Worm (Caenorhabditis elegans) whole organism, L4 larva: Measurements from ENCODE around the gene txbp-3.
"Not testable (repeated sequence)": the region's sequence is repeated elsewhere in the genome, so short reads cannot be mapped to it uniquely, and the experiment has no call there.

Experiments
- F10B5.3 ChIP-seq: sonication (generic microtip); optimal IDR thresholded peaks from 2 replicates; lab custom pipeline; 2016; ENCODE audit warnings: mild to moderate bottlenecking, missing genetic modification characterization, missing compliant biosample characterization
- F26F4.8 ChIP-seq: fragments of 200-800 bp; sonication (Bioruptor generic); conservative IDR thresholded peaks from 2 replicates; pipeline ENCODE4 v1.3.6; 2022; ENCODE audit warnings: missing genetic modification characterization, missing compliant biosample characterization
- F37D6.2 ChIP-seq: sonication (generic microtip); optimal IDR thresholded peaks from 2 replicates; lab custom pipeline; 2016; ENCODE audit warnings: mild to moderate bottlenecking, missing genetic modification characterization, missing compliant biosample characterization
- Y48G9A.11 ChIP-seq: fragments of 200-800 bp; sonication (Bioruptor generic); IDR thresholded peaks from 2 replicates; pipeline ENCODE4 v1.3.6; 2022; ENCODE audit warnings: missing genetic modification reagents, missing genetic modification characterization, missing compliant biosample characterization
- Y5F2A.4 ChIP-seq: fragments of 200-800 bp; sonication (Bioruptor generic); optimal IDR thresholded peaks from 2 replicates; lab custom pipeline; 2018; ENCODE audit warnings: mild to moderate bottlenecking, missing genetic modification characterization, missing compliant biosample characterization
- ZK337.2 ChIP-seq: fragments of 200-800 bp; sonication (Bioruptor generic); IDR thresholded peaks from 2 replicates; pipeline ENCODE4 v1.3.6; 2022; ENCODE audit warnings: missing genetic modification reagents, missing genetic modification characterization, missing compliant biosample characterization
- ceh-20 ChIP-seq: fragments of 200-800 bp; sonication (Bioruptor generic); IDR thresholded peaks from 2 replicates; pipeline ENCODE4 v1.3.6; 2022; ENCODE audit warnings: missing genetic modification reagents, missing genetic modification characterization, missing compliant biosample characterization
- ceh-44 ChIP-seq: fragments of 200-800 bp; sonication (Bioruptor generic); IDR thresholded peaks from 2 replicates; pipeline ENCODE4 v1.3.6; 2022; ENCODE audit warnings: missing genetic modification reagents, missing genetic modification characterization, missing compliant biosample characterization
- ctbp-1 ChIP-seq: fragments of 200-800 bp; sonication (Bioruptor generic); IDR thresholded peaks from 2 replicates; pipeline ENCODE4 v1.3.6; 2022; ENCODE audit warnings: missing genetic modification reagents, missing genetic modification characterization, missing compliant biosample characterization
- daf-16 ChIP-seq, 3 experiments: sonication (generic microtip); optimal IDR thresholded peaks; 2 replicates each; lab custom pipeline; 2016 to 2017; ENCODE audit warnings: missing genetic modification characterization in 3 of 3, missing genetic modification reagents in 3 of 3, mild to moderate bottlenecking in 2 of 3, missing compliant biosample characterization in 2 of 3, missing biosample characterization in 1 of 3, moderate library complexity in 1 of 3
- dmd-6 ChIP-seq: fragments of 200-800 bp; sonication (Bioruptor generic); IDR thresholded peaks from 2 replicates; pipeline ENCODE4 v1.3.6; 2022; ENCODE audit warnings: missing genetic modification reagents, missing genetic modification characterization, missing compliant biosample characterization
- dmd-8 ChIP-seq: fragments of 200-800 bp; sonication (Bioruptor generic); IDR thresholded peaks from 2 replicates; pipeline ENCODE4 v1.3.6; 2022; ENCODE audit warnings: missing genetic modification characterization, missing compliant biosample characterization
- duxl-1 ChIP-seq: sonication (generic microtip); optimal IDR thresholded peaks from 2 replicates; lab custom pipeline; 2016; ENCODE audit warnings: mild to moderate bottlenecking, missing genetic modification characterization, moderate library complexity, missing compliant biosample characterization; ENCODE audit not compliant: poor library complexity
- egl-43 ChIP-seq: fragments of 200-800 bp; sonication (Bioruptor generic); IDR thresholded peaks from 2 replicates; pipeline ENCODE4 v1.3.6; 2022; ENCODE audit warnings: missing genetic modification reagents, missing genetic modification characterization, missing compliant biosample characterization
- gei-8 ChIP-seq: fragments of 200-800 bp; sonication (Bioruptor generic); optimal IDR thresholded peaks from 2 replicates; lab custom pipeline; 2018; ENCODE audit warnings: mild to moderate bottlenecking, missing genetic modification characterization, missing compliant biosample characterization
- hif-1 ChIP-seq, 2 experiments: sonication (generic microtip); optimal IDR thresholded peaks; 2 replicates each; lab custom pipeline; 2016 to 2017; ENCODE audit warnings: missing compliant biosample characterization in 2 of 2, missing genetic modification characterization in 2 of 2, missing genetic modification reagents in 2 of 2, missing genotype in 2 of 2, mild to moderate bottlenecking in 1 of 2
- hlh-11 ChIP-seq: fragments of 200-800 bp; sonication (Bioruptor generic); optimal IDR thresholded peaks from 2 replicates; lab custom pipeline; 2018; ENCODE audit warnings: mild to moderate bottlenecking, missing genetic modification characterization, missing compliant biosample characterization
- hlh-30 ChIP-seq: sonication (generic microtip); optimal IDR thresholded peaks from 2 replicates; lab custom pipeline; 2017; ENCODE audit warnings: antibody characterized with exemption, mild to moderate bottlenecking, missing genetic modification characterization, missing compliant biosample characterization; ENCODE audit not compliant: insufficient read depth
- hmg-1.1 ChIP-seq: fragments of 200-800 bp; sonication (Bioruptor generic); IDR thresholded peaks from 2 replicates; pipeline ENCODE4 v1.3.6; 2022; ENCODE audit warnings: missing genetic modification reagents, missing genetic modification characterization, missing compliant biosample characterization
- jun-1 ChIP-seq: fragments of 150-350 bp; optimal IDR thresholded peaks from 2 replicates; lab custom pipeline; 2014; ENCODE audit warnings: missing biosample characterization, missing genetic modification reagents, missing genetic modification characterization
- lim-7 ChIP-seq: fragments of 200-800 bp; sonication (Bioruptor generic); IDR thresholded peaks from 2 replicates; pipeline ENCODE4 v1.3.6; 2022; ENCODE audit warnings: missing genetic modification characterization, missing compliant biosample characterization
- lin-13 ChIP-seq: fragments of 150-350 bp; optimal IDR thresholded peaks from 2 replicates; lab custom pipeline; 2014; ENCODE audit warnings: missing biosample characterization, missing genetic modification reagents, missing genetic modification characterization
- lin-29 ChIP-seq: fragments of 200-800 bp; sonication (Bioruptor generic); IDR thresholded peaks from 2 replicates; pipeline ENCODE4 v1.3.6; 2022; ENCODE audit warnings: missing genetic modification reagents, missing genetic modification characterization, missing compliant biosample characterization
- madf-5 ChIP-seq, 2 experiments: fragments of 200-800 bp; sonication (Bioruptor generic); IDR thresholded peaks; 2 replicates each; pipeline ENCODE4 v1.3.6; 2022; ENCODE audit warnings: missing compliant biosample characterization in 2 of 2, missing genetic modification characterization in 2 of 2
- madf-9 ChIP-seq: fragments of 200-800 bp; sonication (Bioruptor generic); conservative IDR thresholded peaks from 2 replicates; pipeline ENCODE4 v1.3.6; 2022; ENCODE audit warnings: missing genetic modification reagents, missing genetic modification characterization, missing compliant biosample characterization
- mdl-1 ChIP-seq, 2 experiments: fragments of 150-350 bp in 1 of 2; sonication (generic microtip) in 1 of 2; optimal IDR thresholded peaks; 2 replicates each; lab custom pipeline; 2014 to 2017; ENCODE audit warnings: missing biosample characterization in 2 of 2, missing genetic modification characterization in 2 of 2
- mdt-29 ChIP-seq: fragments of 200-800 bp; sonication (Bioruptor generic); IDR thresholded peaks from 2 replicates; pipeline ENCODE4 v1.3.6; 2022; ENCODE audit warnings: missing genetic modification reagents, missing genetic modification characterization, missing compliant biosample characterization
- mep-1 ChIP-seq: fragments of 150-350 bp; sonication (generic microtip); optimal IDR thresholded peaks from 3 replicates; lab custom pipeline; 2014; ENCODE audit warnings: missing biosample characterization, missing genetic modification characterization
- mes-2 ChIP-seq: sonication (generic microtip); optimal IDR thresholded peaks from 2 replicates; lab custom pipeline; 2016; ENCODE audit warnings: missing genotype, mild to moderate bottlenecking, missing genetic modification characterization, missing compliant biosample characterization; ENCODE audit not compliant: poor library complexity, severe bottlenecking
- mxl-2 ChIP-seq: fragments of 200-800 bp; sonication (Bioruptor generic); conservative IDR thresholded peaks from 2 replicates; pipeline ENCODE4 v1.3.6; 2022; ENCODE audit warnings: missing genetic modification reagents, missing genetic modification characterization, missing compliant biosample characterization
- mxl-3 ChIP-seq: fragments of 200-800 bp; sonication (Bioruptor generic); optimal IDR thresholded peaks from 2 replicates; lab custom pipeline; 2018; ENCODE audit warnings: mild to moderate bottlenecking, missing genetic modification characterization, missing compliant biosample characterization
- nhr-28 ChIP-seq: fragments of 150-350 bp; optimal IDR thresholded peaks from 2 replicates; lab custom pipeline; 2014; ENCODE audit warnings: missing biosample characterization, missing genetic modification characterization
- nhr-42 ChIP-seq: fragments of 200-800 bp; sonication (Bioruptor generic); IDR thresholded peaks from 2 replicates; pipeline ENCODE4 v1.3.6; 2022; ENCODE audit warnings: missing genetic modification characterization, missing compliant biosample characterization
- nhr-48 ChIP-seq: sonication (generic microtip); optimal IDR thresholded peaks from 2 replicates; lab custom pipeline; 2016; ENCODE audit warnings: mild to moderate bottlenecking, missing genetic modification characterization, missing compliant biosample characterization
- nhr-6 ChIP-seq: fragments of 150-350 bp; optimal IDR thresholded peaks from 2 replicates; lab custom pipeline; 2014; ENCODE audit warnings: missing biosample characterization, missing genetic modification characterization
- nhr-77 ChIP-seq: fragments of 150-350 bp; optimal IDR thresholded peaks from 2 replicates; lab custom pipeline; 2014; ENCODE audit warnings: missing biosample characterization, missing genetic modification characterization
- pha-4 ChIP-seq, 2 experiments: fragments of 150-350 bp in 1 of 2; fragments of 200-800 bp in 1 of 2; sonication (Bioruptor generic) in 1 of 2; IDR thresholded peaks in 1 of 2; optimal IDR thresholded peaks in 1 of 2; 2 replicates each; pipeline versions ENCODE4 v1.3.6 to Lab custom; 2014 to 2022; ENCODE audit warnings: missing genetic modification characterization in 2 of 2, missing genetic modification reagents in 2 of 2, missing biosample characterization in 1 of 2, missing compliant biosample characterization in 1 of 2
- php-3 ChIP-seq: fragments of 200-800 bp; sonication (Bioruptor generic); IDR thresholded peaks from 2 replicates; pipeline ENCODE4 v1.3.6; 2022; ENCODE audit warnings: missing genetic modification reagents, missing genetic modification characterization, missing compliant biosample characterization
- saeg-2 ChIP-seq: fragments of 200-800 bp; sonication (Bioruptor generic); IDR thresholded peaks from 2 replicates; pipeline ENCODE4 v1.3.6; 2022; ENCODE audit warnings: missing genetic modification reagents, missing genetic modification characterization, missing compliant biosample characterization
- sdz-12 ChIP-seq: fragments of 200-800 bp; sonication (Bioruptor generic); optimal IDR thresholded peaks from 2 replicates; lab custom pipeline; 2018; ENCODE audit warnings: mild to moderate bottlenecking, missing genetic modification characterization, missing compliant biosample characterization
- spr-1 ChIP-seq: sonication (generic microtip); optimal IDR thresholded peaks from 2 replicates; lab custom pipeline; 2016; ENCODE audit warnings: mild to moderate bottlenecking, missing genetic modification characterization, missing compliant biosample characterization
- tag-97 ChIP-seq: fragments of 200-800 bp; sonication (Bioruptor generic); IDR thresholded peaks from 2 replicates; pipeline ENCODE4 v1.3.6; 2022; ENCODE audit warnings: missing genetic modification characterization, missing compliant biosample characterization
- unc-130 ChIP-seq: sonication (generic microtip); optimal IDR thresholded peaks from 2 replicates; lab custom pipeline; 2016; ENCODE audit warnings: missing genetic modification reagents, missing genetic modification characterization, missing compliant biosample characterization
- unc-62 ChIP-seq, 3 experiments: fragments of 150-350 bp in 1 of 3; sonication (generic microtip); optimal IDR thresholded peaks in 2 of 3; peaks in 1 of 3; 1 replicate in 1 of 3; 2 replicates in 2 of 3; lab custom pipeline; 2014 to 2017; ENCODE audit warnings: missing biosample characterization in 3 of 3, missing genetic modification characterization in 3 of 3, missing genetic modification reagents in 3 of 3, missing genotype in 1 of 3
- zfp-3 ChIP-seq: fragments of 200-800 bp; sonication (Bioruptor generic); conservative IDR thresholded peaks from 2 replicates; pipeline ENCODE4 v1.3.6; 2022; ENCODE audit warnings: missing genetic modification reagents, missing genetic modification characterization, missing compliant biosample characterization
- zip-11 ChIP-seq: fragments of 200-800 bp; sonication (Bioruptor generic); IDR thresholded peaks from 2 replicates; pipeline ENCODE4 v1.3.6; 2022; ENCODE audit warnings: missing genetic modification characterization, missing compliant biosample characterization

Gene txbp-3

ce11 chrIII:5031375-5031836 is 15.9 kb downstream of the txbp-3 start:
- TF ChIP-seq ceh-20 (GFP tag; lab: Robert Waterston, UW) (peak; percentile 86), Y5F2A.4 (GFP tag; lab: Kevin White, UChicago) (peak; percentile 70), daf-16 (GFP tag; optimal IDR thresholded peaks at IDR 0.05; lab: Kevin White, UChicago) (peak; percentile 71 to 85), daf-16 (tag; optimal IDR thresholded peaks at IDR 0.05; lab: Kevin White, UChicago) (peak; percentile 25), duxl-1 (peak; percentile 47), unc-62 (GFP tag; optimal IDR thresholded peaks at IDR 0.05 in 1 of 2; lab: Kevin White, UChicago) (peak in 1 of 2 experiments; percentile 76), lin-29 (GFP tag; lab: Robert Waterston, UW) (peak; percentile 66), dmd-6 (GFP tag; lab: Robert Waterston, UW) (peak; percentile 88), ctbp-1 (GFP tag; lab: Robert Waterston, UW) (peak; percentile 90), lim-7 (GFP tag; lab: Robert Waterston, UW) (peak; percentile 78), lin-13 (GFP tag; lab: Kevin White, UChicago) (peak; percentile 63), saeg-2 (GFP tag; lab: Robert Waterston, UW) (peak; percentile 63; the same call in 1 of the 2 replicates), jun-1 (tag; lab: Kevin White, UChicago) (peak; percentile 47), hlh-30 (tag; lab: Kevin White, UChicago) (peak; percentile 65), php-3 (GFP tag; lab: Robert Waterston, UW) (peak; percentile 69), F37D6.2 (tag; lab: Kevin White, UChicago) (peak; percentile 84), madf-5 (GFP tag; IDR thresholded peaks at IDR 0.05; lab: Robert Waterston, UW) (peak; percentile 61 to 78; a peak in 2 of 4 replicates), mxl-2 (GFP tag; lab: Robert Waterston, UW) (peak; percentile 70), mep-1 (tag; lab: Kevin White, UChicago) (peak; percentile 85), madf-9 (peak; percentile 77), F26F4.8 (GFP tag; lab: Robert Waterston, UW) (0 out of 2 replicates have a peak, but pooled peaks have one; percentile 47), hif-1 (tag; optimal IDR thresholded peaks at IDR 0.05; lab: Kevin White, UChicago) (peak; percentile 32 to 48), sdz-12 (GFP tag; lab: Kevin White, UChicago) (peak; percentile 86), nhr-77 (tag; lab: Kevin White, UChicago) (peak; percentile 8), zfp-3 (GFP tag; lab: Robert Waterston, UW) (0 out of 2 replicates have a peak, but pooled peaks have one; percentile 54), ceh-44 (GFP tag; lab: Robert Waterston, UW) (peak; percentile 68; the same call in 1 of the 2 replicates), zip-11 (0 out of 2 replicates have a peak, but pooled peaks have one; percentile 60), egl-43 (GFP tag; lab: Robert Waterston, UW) (peak; percentile 97), nhr-48 (tag; lab: Kevin White, UChicago) (peak; percentile 63), spr-1 (tag; lab: Kevin White, UChicago) (peak; percentile 81), hlh-11 (tag; lab: Kevin White, UChicago) (peak; percentile 76), F10B5.3 (tag; lab: Kevin White, UChicago) (peak; percentile 70), hmg-1.1 (GFP tag; lab: Robert Waterston, UW) (peak; percentile 97), Y48G9A.11 (peak; percentile 68; the same call in 1 of the 2 replicates), nhr-42 (GFP tag; lab: Robert Waterston, UW) (peak; percentile 50; the same call in 1 of the 2 replicates), gei-8 (peak; percentile 75), unc-130 (GFP tag; lab: Kevin White, UChicago) (peak; percentile 69), mxl-3 (GFP tag; lab: Kevin White, UChicago) (peak; percentile 91), dmd-8 (GFP tag; lab: Robert Waterston, UW) (peak; percentile 65; the same call in 1 of the 2 replicates), mdt-29 (GFP tag; lab: Robert Waterston, UW) (peak; percentile 80), pha-4 (GFP tag; IDR thresholded peaks at IDR 0.05; lab: Robert Waterston, UW) (peak; percentile 89), mdl-1 (tag; optimal IDR thresholded peaks at IDR 0.05; lab: Kevin White, UChicago) (peak in 1 of 2 experiments; percentile 70), nhr-6 (peak; percentile 23), ZK337.2 (GFP tag; lab: Robert Waterston, UW) (peak; percentile 58; the same call in 1 of the 2 replicates), mes-2 (tag; lab: Kevin White, UChicago) (peak; percentile 76), nhr-28 (tag; lab: Kevin White, UChicago) (peak; percentile 31), tag-97 (peak; percentile 77; the same call in 1 of the 2 replicates)
- TF ChIP-seq unc-62, pha-4 (tag; optimal IDR thresholded peaks at IDR 0.05; lab: Kevin White, UChicago): not testable (repeated sequence)
